Worm (Caenorhabditis elegans) whole organism, young adult: ENCODE results near the gene K09D9.3.

ENCODE experiments used
- ekl-4 ChIP-seq: fragments of 200-800 bp; sonication (Bioruptor generic); IDR thresholded peaks from 2 replicates; pipeline ENCODE4 v1.3.6; 2022; ENCODE audit warnings: missing genetic modification reagents, missing genetic modification characterization, missing compliant biosample characterization
- ztf-6 ChIP-seq: fragments of 200-800 bp; sonication (Bioruptor generic); IDR thresholded peaks from 2 replicates; pipeline ENCODE4 v1.3.6; 2022; ENCODE audit warnings: missing genetic modification reagents, missing genetic modification characterization, missing compliant biosample characterization

DNA sequence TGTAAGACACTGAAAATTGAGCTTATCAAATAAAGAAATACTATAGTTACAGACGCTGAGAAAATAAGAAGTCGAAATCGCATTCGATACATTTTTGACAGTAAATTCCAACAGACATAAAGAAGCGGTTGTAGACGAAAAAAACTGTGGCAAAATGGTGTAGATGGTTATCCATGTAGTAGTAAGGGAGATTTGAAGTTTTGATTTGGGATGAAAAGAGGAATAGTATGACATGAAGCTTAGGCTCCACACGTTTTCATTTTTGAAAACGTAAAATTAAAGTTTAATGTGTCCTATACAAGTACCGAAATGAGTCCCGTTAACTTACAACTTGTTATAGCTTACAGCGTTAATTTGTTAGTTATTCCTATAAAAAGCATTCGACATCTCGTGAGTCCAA is 25.2 kb upstream of the K09D9.3 start, which contains the start of gene K09D9.9:
- TF ChIP-seq ztf-6 (GFP tag; lab: Robert Waterston, UW) (no peak), ekl-4 (GFP tag; lab: Robert Waterston, UW) (no peak)
